Worm (Caenorhabditis elegans) whole organism, L2 larva: ENCODE measurements around the gene srd-65.

Experiments used
- C34F6.9 ChIP-seq: fragments of 150-350 bp; optimal IDR thresholded peaks from 2 replicates; lab custom pipeline; 2014; ENCODE audit warnings: missing biosample characterization, missing genetic modification characterization
- R02D3.7 ChIP-seq: fragments of 150-350 bp; optimal IDR thresholded peaks from 2 replicates; lab custom pipeline; 2014; ENCODE audit warnings: missing biosample characterization, missing genetic modification characterization
- Y55F3AM.14 ChIP-seq: fragments of 200-800 bp; sonication (Bioruptor generic); optimal IDR thresholded peaks from 2 replicates; lab custom pipeline; 2018; ENCODE audit warnings: mild to moderate bottlenecking, missing genetic modification characterization, missing compliant biosample characterization
- ZK546.5 ChIP-seq: sonication (generic microtip); optimal IDR thresholded peaks from 2 replicates; lab custom pipeline; 2017; ENCODE audit warnings: missing biosample characterization, missing genetic modification characterization
- alr-1 ChIP-seq: fragments of 150-350 bp; optimal IDR thresholded peaks from 2 replicates; lab custom pipeline; 2014; ENCODE audit warnings: missing biosample characterization, missing genetic modification characterization
- aly-2 ChIP-seq: fragments of 150-350 bp; optimal IDR thresholded peaks from 2 replicates; lab custom pipeline; 2014; ENCODE audit warnings: missing biosample characterization, missing genetic modification characterization
- ama-1 ChIP-seq: fragments of 150-350 bp; optimal IDR thresholded peaks from 2 replicates; lab custom pipeline; 2018; ENCODE audit warnings: inconsistent platforms
- blmp-1 ChIP-seq: sonication (generic microtip); optimal IDR thresholded peaks from 2 replicates; lab custom pipeline; 2017; ENCODE audit warnings: missing genetic modification characterization, mild to moderate bottlenecking, missing compliant biosample characterization, antibody characterized with exemption, moderate library complexity; ENCODE audit not compliant: insufficient read depth
- ceh-16 ChIP-seq: fragments of 150-350 bp; optimal IDR thresholded peaks from 2 replicates; lab custom pipeline; 2014; ENCODE audit warnings: missing biosample characterization, missing genetic modification characterization
- ceh-82 ChIP-seq: fragments of 150-350 bp; optimal IDR thresholded peaks from 2 replicates; lab custom pipeline; 2014; ENCODE audit warnings: missing biosample characterization, missing genetic modification characterization
- crh-2 ChIP-seq: sonication (generic microtip); optimal IDR thresholded peaks from 2 replicates; lab custom pipeline; 2017; ENCODE audit warnings: missing biosample characterization, missing genetic modification characterization
- egl-27 ChIP-seq: sonication (generic microtip); optimal IDR thresholded peaks from 3 replicates; lab custom pipeline; 2017; ENCODE audit warnings: missing biosample characterization, missing genetic modification reagents, missing genetic modification characterization
- elt-3 ChIP-seq: sonication (generic microtip); optimal IDR thresholded peaks from 2 replicates; lab custom pipeline; 2017; ENCODE audit warnings: missing biosample characterization, missing genetic modification characterization
- gmeb-1 ChIP-seq: fragments of 150-350 bp; optimal IDR thresholded peaks from 2 replicates; lab custom pipeline; 2014; ENCODE audit warnings: missing biosample characterization, missing genetic modification characterization
- lin-11 ChIP-seq: fragments of 150-350 bp; sonication (generic microtip); optimal IDR thresholded peaks from 2 replicates; lab custom pipeline; 2014; ENCODE audit warnings: missing biosample characterization, missing genetic modification characterization, inconsistent platforms, mixed read lengths
- lin-39 ChIP-seq: fragments of 150-350 bp; optimal IDR thresholded peaks from 2 replicates; lab custom pipeline; 2014; ENCODE audit warnings: missing biosample characterization, missing genetic modification reagents, missing genetic modification characterization
- lsy-2 ChIP-seq, 2 experiments: fragments of 150-350 bp in 1 of 2; sonication (generic microtip) in 1 of 2; optimal IDR thresholded peaks; 2 replicates each; lab custom pipeline; 2014 to 2017; ENCODE audit warnings: missing biosample characterization in 2 of 2, missing genetic modification characterization in 2 of 2
- mab-5 ChIP-seq: fragments of 150-350 bp; optimal IDR thresholded peaks from 2 replicates; lab custom pipeline; 2014; ENCODE audit warnings: missing biosample characterization, missing genetic modification characterization
- mbf-1 ChIP-seq: sonication (generic microtip); optimal IDR thresholded peaks from 2 replicates; lab custom pipeline; 2017; ENCODE audit warnings: missing biosample characterization, missing genetic modification characterization
- mdl-1 ChIP-seq, 2 experiments: fragments of 150-350 bp in 1 of 2; sonication (generic microtip) in 1 of 2; optimal IDR thresholded peaks; 2 replicates each; lab custom pipeline; 2017; ENCODE audit warnings: missing biosample characterization in 2 of 2, missing genetic modification characterization in 2 of 2
- nhr-11 ChIP-seq: fragments of 150-350 bp; optimal IDR thresholded peaks from 2 replicates; lab custom pipeline; 2014; ENCODE audit warnings: missing biosample characterization, missing genetic modification characterization
- nhr-129 ChIP-seq: fragments of 150-350 bp; optimal IDR thresholded peaks from 2 replicates; lab custom pipeline; 2014; ENCODE audit warnings: missing biosample characterization, missing genetic modification characterization
- nhr-21 ChIP-seq: fragments of 150-350 bp; optimal IDR thresholded peaks from 2 replicates; lab custom pipeline; 2014; ENCODE audit warnings: missing biosample characterization, missing genetic modification characterization
- nhr-23 ChIP-seq: fragments of 150-350 bp; optimal IDR thresholded peaks from 2 replicates; lab custom pipeline; 2014; ENCODE audit warnings: missing biosample characterization, missing genetic modification reagents, missing genetic modification characterization
- nhr-237 ChIP-seq: fragments of 150-350 bp; optimal IDR thresholded peaks from 2 replicates; lab custom pipeline; 2014; ENCODE audit warnings: missing biosample characterization, missing genetic modification characterization
- nhr-6 ChIP-seq: fragments of 150-350 bp; optimal IDR thresholded peaks from 2 replicates; lab custom pipeline; 2014; ENCODE audit warnings: missing biosample characterization, missing genetic modification characterization
- nhr-77 ChIP-seq: fragments of 150-350 bp; optimal IDR thresholded peaks from 2 replicates; lab custom pipeline; 2014; ENCODE audit warnings: missing biosample characterization, missing genetic modification characterization
- peb-1 ChIP-seq: fragments of 150-350 bp; optimal IDR thresholded peaks from 2 replicates; lab custom pipeline; 2014; ENCODE audit warnings: missing biosample characterization, missing genetic modification characterization
- sem-4 ChIP-seq: fragments of 150-350 bp; optimal IDR thresholded peaks from 2 replicates; lab custom pipeline; 2014; ENCODE audit warnings: missing biosample characterization, missing genetic modification reagents, missing genetic modification characterization
- skn-1 ChIP-seq: sonication (generic microtip); optimal IDR thresholded peaks from 2 replicates; lab custom pipeline; 2017; ENCODE audit warnings: missing biosample characterization, missing genetic modification characterization
- sma-3 ChIP-seq: sonication (generic microtip); optimal IDR thresholded peaks from 2 replicates; lab custom pipeline; 2016; ENCODE audit warnings: missing genetic modification reagents, missing genetic modification characterization, missing compliant biosample characterization
- sma-9 ChIP-seq, 2 experiments: fragments of 150-350 bp in 1 of 2; sonication (generic microtip) in 1 of 2; optimal IDR thresholded peaks; 2 replicates each; lab custom pipeline; 2014 to 2016; ENCODE audit warnings: missing genetic modification characterization in 2 of 2, mild to moderate bottlenecking in 1 of 2, missing biosample characterization in 1 of 2, missing compliant biosample characterization in 1 of 2, missing genetic modification reagents in 1 of 2, moderate library complexity in 1 of 2
- unc-39 ChIP-seq: fragments of 150-350 bp; optimal IDR thresholded peaks from 2 replicates; lab custom pipeline; 2014; ENCODE audit warnings: missing biosample characterization, missing genetic modification characterization
- zag-1 ChIP-seq: fragments of 150-350 bp; optimal IDR thresholded peaks from 2 replicates; lab custom pipeline; 2014; ENCODE audit warnings: missing biosample characterization, missing genetic modification characterization
- ztf-1 ChIP-seq: fragments of 200-800 bp; sonication (Bioruptor generic); conservative IDR thresholded peaks from 2 replicates; pipeline ENCODE4 v1.3.6; 2022; ENCODE audit warnings: missing genetic modification characterization, missing compliant biosample characterization
- ztf-11 ChIP-seq: sonication (generic microtip); optimal IDR thresholded peaks from 2 replicates; lab custom pipeline; 2017; ENCODE audit warnings: missing biosample characterization, missing genetic modification characterization
- ztf-4 ChIP-seq: fragments of 150-350 bp; optimal IDR thresholded peaks from 2 replicates; lab custom pipeline; 2014; ENCODE audit warnings: missing biosample characterization, missing genetic modification characterization

srd-65 gene

DNA sequence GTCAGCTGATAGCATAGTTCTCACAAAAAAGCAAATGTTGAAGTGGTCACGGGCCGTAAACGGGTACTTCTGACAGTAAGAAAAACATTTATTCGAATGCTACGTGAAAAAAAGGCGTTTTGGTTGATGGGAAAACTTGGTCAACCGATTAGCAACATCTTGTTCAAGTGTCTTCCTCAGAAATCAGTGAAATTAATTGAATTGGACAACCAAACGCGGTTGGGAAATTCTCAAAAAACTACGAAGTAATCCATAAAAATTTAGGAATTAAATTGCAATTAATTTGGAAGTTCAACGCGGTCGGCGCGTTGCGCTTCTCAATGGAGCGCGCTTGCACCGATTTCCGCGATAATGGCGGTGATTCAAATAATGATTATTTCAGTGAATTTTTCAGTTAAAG lies 35.5 kb upstream of the srd-65 start:
- no peak for TF ChIP-seq ztf-11 (tag; lab: Kevin White, UChicago)

DNA sequence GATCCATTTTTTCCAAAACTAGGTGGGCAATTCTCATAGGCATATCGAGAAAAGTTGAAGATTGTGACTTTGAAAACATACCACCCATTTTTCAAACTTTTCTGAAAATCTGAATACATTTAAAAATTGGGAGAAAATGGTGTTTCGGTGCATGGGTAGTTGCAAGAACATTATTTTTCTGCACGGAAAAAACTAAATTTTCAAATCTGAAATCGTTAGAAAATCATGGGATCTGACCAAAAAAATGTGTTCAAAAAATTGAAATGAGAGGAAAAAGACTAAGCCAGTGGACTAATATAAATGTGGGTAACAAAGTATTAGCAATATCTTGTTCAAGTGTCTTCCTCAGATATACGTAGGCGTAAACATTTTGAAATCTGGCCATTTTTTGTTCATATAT lies 35.0 kb upstream of the srd-65 start, which contains the start of gene fbxa-43:
Gene fbxa-43 (minus strand): TSS at position 101 of the 400 bp plus-strand sequence.
- TF ChIP-seq alr-1 (no peak), lin-11 (no peak), egl-27 (tag; lab: Kevin White, UChicago) (no peak), skn-1 (no peak), crh-2 (tag; lab: Kevin White, UChicago) (no peak), Y55F3AM.14 (no peak), zag-1 (no peak), lin-39 (tag; lab: Kevin White, UChicago) (no peak), nhr-11 (tag; lab: Kevin White, UChicago) (no peak), C34F6.9 (no peak), gmeb-1 (no peak), sma-9 (GFP tag; optimal IDR thresholded peaks at IDR 0.05; lab: Kevin White, UChicago) (no peak), sma-9 (tag; optimal IDR thresholded peaks at IDR 0.05; lab: Kevin White, UChicago) (no peak), ZK546.5 (tag; lab: Kevin White, UChicago) (no peak), sma-3 (GFP tag; lab: Kevin White, UChicago) (no peak)

- TF ChIP-seq nhr-237 = no peak
- no peak for TF ChIP-seq aly-2 (tag; lab: Kevin White, UChicago)
- no peak for TF ChIP-seq ztf-1 (GFP tag; lab: Robert Waterston, UW)
- TF ChIP-seq mbf-1 (tag; lab: Kevin White, UChicago) = no peak
- no peak for TF ChIP-seq gmeb-1
- no peak for TF ChIP-seq ZK546.5 (tag; lab: Kevin White, UChicago)
- TF ChIP-seq egl-27 (tag; lab: Kevin White, UChicago) = no peak
- no peak for TF ChIP-seq unc-39 (tag; lab: Kevin White, UChicago)
- TF ChIP-seq Y55F3AM.14 = no peak
- no peak for TF ChIP-seq lin-39 (tag; lab: Kevin White, UChicago)
- no peak for TF ChIP-seq nhr-21 (tag; lab: Kevin White, UChicago)
- no peak for TF ChIP-seq ztf-4 (tag; lab: Kevin White, UChicago)
Measured at ce11 chrIII:2255522-2255921, 31.7 kb upstream of the srd-65 start, which contains the start of gene fbxa-71. Gene fbxa-71 (plus strand): TSS chrIII:2255822.

DNA sequence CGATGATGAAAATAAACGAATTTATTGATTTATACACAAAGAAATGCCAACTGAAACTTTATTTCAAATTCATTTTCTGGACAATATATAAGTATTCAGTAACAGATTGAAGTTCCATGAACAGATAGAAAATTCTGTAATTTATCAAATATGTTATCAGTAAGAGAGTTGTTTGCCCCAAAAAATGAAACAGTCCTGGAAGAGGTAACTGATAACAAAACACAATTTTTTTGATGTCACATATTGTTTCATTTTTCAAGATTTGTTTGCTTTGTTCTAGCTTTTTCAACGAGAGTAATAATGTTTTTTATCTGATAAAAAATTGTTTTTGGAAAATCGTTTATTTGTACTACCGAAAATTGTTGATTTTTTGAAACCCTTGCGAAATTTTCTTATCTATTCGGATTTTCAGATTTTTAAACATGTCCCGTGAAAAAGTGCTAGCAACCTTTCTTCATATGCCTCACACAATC lies 29.2 kb upstream of the srd-65 start, which contains the start of gene fbxa-73:
Gene fbxa-73 (plus strand): TSS at position 423 of the 473 bp plus-strand sequence.
- TF ChIP-seq ama-1 (lab: Kevin White, UChicago) (no peak), lin-11 (no peak), R02D3.7 (no peak), nhr-129 (tag; lab: Kevin White, UChicago) (no peak), lin-39 (tag; lab: Kevin White, UChicago) (no peak), sma-9 (GFP tag; optimal IDR thresholded peaks at IDR 0.05; lab: Kevin White, UChicago) (no peak), sma-9 (tag; optimal IDR thresholded peaks at IDR 0.05; lab: Kevin White, UChicago) (no peak), nhr-23 (tag; lab: Kevin White, UChicago) (no peak), sem-4 (tag; lab: Kevin White, UChicago) (no peak), blmp-1 (tag; lab: Kevin White, UChicago) (no peak), ceh-82 (no peak), ceh-16 (no peak), C34F6.9 (no peak), Y55F3AM.14 (no peak), ZK546.5 (tag; lab: Kevin White, UChicago) (no peak), nhr-21 (tag; lab: Kevin White, UChicago) (no peak), egl-27 (tag; lab: Kevin White, UChicago) (no peak), skn-1 (no peak)
- TF ChIP-seq, all 48 proteins: peak for 0

DNA sequence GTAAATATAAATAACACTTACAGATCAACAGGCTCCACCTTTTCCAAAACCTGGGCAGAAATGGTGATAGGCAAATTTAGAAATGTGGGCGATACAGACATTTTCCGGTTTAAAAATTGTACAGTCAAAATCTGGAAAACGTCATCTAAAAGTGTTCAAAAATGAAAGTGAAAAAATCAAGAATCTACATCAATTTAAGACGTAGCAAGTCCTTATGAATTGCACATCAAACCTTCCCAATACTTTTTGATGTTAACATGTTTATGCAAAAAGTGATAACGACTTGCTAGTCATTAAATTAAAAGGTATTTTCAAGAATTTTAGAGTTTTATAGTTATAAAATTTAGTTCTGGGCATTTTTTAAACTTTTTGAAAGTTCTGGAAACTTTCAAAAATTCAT lies 27.5 kb upstream of the srd-65 start, which contains the start of gene fbxa-7:
Gene fbxa-7 (minus strand): TSS at position 101 of the 400 bp plus-strand sequence.
- no peak for TF ChIP-seq R02D3.7
- TF ChIP-seq lin-11 = no peak
- TF ChIP-seq lsy-2 (tag; optimal IDR thresholded peaks at IDR 0.05; lab: Kevin White, UChicago) = no peak
- TF ChIP-seq nhr-23 (tag; lab: Kevin White, UChicago) = no peak
- TF ChIP-seq sem-4 (tag; lab: Kevin White, UChicago) = no peak
- TF ChIP-seq, all 48 proteins: peak for 0

- no peak for TF ChIP-seq mab-5 (tag; lab: Kevin White, UChicago)
- no peak for TF ChIP-seq zag-1
- TF ChIP-seq nhr-21 (tag; lab: Kevin White, UChicago) = no peak
- no peak for TF ChIP-seq mdl-1 (tag; optimal IDR thresholded peaks at IDR 0.05; lab: Kevin White, UChicago)
- no peak for TF ChIP-seq elt-3 (tag; lab: Kevin White, UChicago)
- TF ChIP-seq ztf-1 (GFP tag; lab: Robert Waterston, UW) = no peak
- no peak for TF ChIP-seq lin-39 (tag; lab: Kevin White, UChicago)
- TF ChIP-seq ztf-4 (tag; lab: Kevin White, UChicago) = no peak
- no peak for TF ChIP-seq ama-1 (lab: Kevin White, UChicago)
- TF ChIP-seq sma-3 (GFP tag; lab: Kevin White, UChicago) = no peak
- TF ChIP-seq nhr-6 (tag; lab: Kevin White, UChicago) = no peak
- TF ChIP-seq peb-1 = no peak
- TF ChIP-seq nhr-77 = no peak
Measured at ce11 chrIII:2245727-2246126, 21.9 kb upstream of the srd-65 start, which contains the start of gene srd-67. Gene srd-67 (minus strand): TSS chrIII:2245827.
